Fruit fly (Drosophila melanogaster) whole organism: Measurements from ENCODE around the gene CG9692.

Experiments
- CG8478 ChIP-seq: fragments of >200 bp; optimal IDR thresholded peaks from 2 replicates; lab custom pipeline; 2018; ENCODE audit warnings: inconsistent platforms
- Dll ChIP-seq: fragments of >200 bp; optimal IDR thresholded peaks from 2 replicates; lab custom pipeline; 2017

dm6 chr3L:16730645-16731044, 25.9 kb downstream of the CG9692 start, which contains the start of gene Dbp73D:
- no peak for TF ChIP-seq Dll (lab: Kevin White, UChicago)
- no peak for TF ChIP-seq CG8478 (lab: Kevin White, UChicago)
